Fruit fly (Drosophila melanogaster) whole organism, wandering third instar larva: ENCODE data around the gene CG15725.

Source experiments
- Abd-B ChIP-seq: fragments of >200 bp; optimal IDR thresholded peaks from 2 replicates; lab custom pipeline; 2017; ENCODE audit warnings: missing biosample characterization, missing genetic modification characterization
- CG32264 ChIP-seq: fragments of 200-800 bp; sonication (Bioruptor generic); optimal IDR thresholded peaks from 2 replicates; lab custom pipeline; 2016; ENCODE audit warnings: missing biosample characterization, missing genetic modification characterization
- Jra ChIP-seq: sonication (Bioruptor generic); optimal IDR thresholded peaks from 2 replicates; lab custom pipeline; 2016; ENCODE audit warnings: missing biosample characterization, missing genetic modification characterization
- Myc ChIP-seq: fragments of >200 bp; optimal IDR thresholded peaks from 2 replicates; lab custom pipeline; 2017
- Rel ChIP-seq, 2 experiments: fragments of 200-800 bp; sonication (Bioruptor generic) in 1 of 2; optimal IDR thresholded peaks; 2 replicates in 1 of 2; 3 replicates in 1 of 2; lab custom pipeline; 2016 to 2019; ENCODE audit warnings: mild to moderate bottlenecking in 2 of 2, missing biosample characterization in 2 of 2, missing genetic modification characterization in 2 of 2, moderate library complexity in 1 of 2
- foxo ChIP-seq, 2 experiments: fragments of 200-800 bp; sonication (Bioruptor generic); optimal IDR thresholded peaks; 2 replicates in 1 of 2; 3 replicates in 1 of 2; lab custom pipeline; 2016 to 2017; ENCODE audit warnings: missing biosample characterization in 2 of 2, missing genetic modification characterization in 2 of 2
- fru ChIP-seq: fragments of 200-800 bp; sonication (Bioruptor generic); optimal IDR thresholded peaks from 3 replicates; lab custom pipeline; 2016; ENCODE audit warnings: missing biosample characterization, mild to moderate bottlenecking, missing genetic modification characterization
- pan ChIP-seq: fragments of >200 bp; optimal IDR thresholded peaks from 2 replicates; lab custom pipeline; 2017
- psq ChIP-seq: fragments of 200-800 bp; sonication (Bioruptor generic); optimal IDR thresholded peaks from 3 replicates; lab custom pipeline; 2017; ENCODE audit warnings: missing biosample characterization, mild to moderate bottlenecking, missing genetic modification characterization, moderate library complexity
- rgr ChIP-seq: fragments of 200-800 bp; sonication (Bioruptor generic); optimal IDR thresholded peaks from 3 replicates; lab custom pipeline; 2016; ENCODE audit warnings: missing biosample characterization, mild to moderate bottlenecking, missing genetic modification characterization
- usp ChIP-seq: fragments of >200 bp; optimal IDR thresholded peaks from 2 replicates; lab custom pipeline; 2017; ENCODE audit warnings: missing biosample characterization, missing genetic modification characterization

DNA sequence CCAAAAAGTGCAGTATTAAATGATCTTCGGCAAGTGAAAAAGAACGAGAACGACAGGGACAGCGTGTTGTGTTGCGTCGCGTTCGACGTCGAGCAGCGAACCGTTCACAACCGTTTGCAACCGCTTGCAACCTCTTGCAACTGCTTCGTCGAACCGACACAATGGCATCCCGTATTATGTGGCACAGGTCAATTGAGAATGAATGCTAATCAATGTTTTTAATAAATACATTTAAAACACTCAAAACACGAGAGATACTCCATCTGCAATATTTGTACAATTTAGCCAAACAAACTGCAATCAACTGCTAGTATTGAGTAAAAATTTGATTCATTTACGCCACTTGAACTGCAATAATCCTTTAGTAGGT, 37.0 kb downstream of the CG15725 start:
- TF ChIP-seq Jra (GFP tag; lab: Kevin White, UChicago) = no peak
- no peak for TF ChIP-seq usp
- no peak for TF ChIP-seq psq (GFP tag; lab: Kevin White, UChicago)
- TF ChIP-seq foxo (GFP tag; optimal IDR thresholded peaks at IDR 0.05; lab: Kevin White, UChicago) = no peak
- TF ChIP-seq fru = no peak
- TF ChIP-seq CG32264 (GFP tag; lab: Kevin White, UChicago) = no peak
- TF ChIP-seq pan (lab: Kevin White, UChicago) = no peak
- TF ChIP-seq Abd-B (GFP tag; lab: Kevin White, UChicago) = no peak
- TF ChIP-seq Rel (GFP tag; optimal IDR thresholded peaks at IDR 0.05; lab: Kevin White, UChicago) = no peak
- TF ChIP-seq Rel (tag; optimal IDR thresholded peaks at IDR 0.05; lab: Kevin White, UChicago) = no peak
- TF ChIP-seq Myc = no peak
- no peak for TF ChIP-seq rgr
